Fruit fly (Drosophila melanogaster): ENCODE results near the gene mRF1.
"Not testable (repeated sequence)": the region's sequence is repeated elsewhere in the genome, so short reads cannot be mapped to it uniquely, and the experiment has no call there.

mRF1 gene

DNA sequence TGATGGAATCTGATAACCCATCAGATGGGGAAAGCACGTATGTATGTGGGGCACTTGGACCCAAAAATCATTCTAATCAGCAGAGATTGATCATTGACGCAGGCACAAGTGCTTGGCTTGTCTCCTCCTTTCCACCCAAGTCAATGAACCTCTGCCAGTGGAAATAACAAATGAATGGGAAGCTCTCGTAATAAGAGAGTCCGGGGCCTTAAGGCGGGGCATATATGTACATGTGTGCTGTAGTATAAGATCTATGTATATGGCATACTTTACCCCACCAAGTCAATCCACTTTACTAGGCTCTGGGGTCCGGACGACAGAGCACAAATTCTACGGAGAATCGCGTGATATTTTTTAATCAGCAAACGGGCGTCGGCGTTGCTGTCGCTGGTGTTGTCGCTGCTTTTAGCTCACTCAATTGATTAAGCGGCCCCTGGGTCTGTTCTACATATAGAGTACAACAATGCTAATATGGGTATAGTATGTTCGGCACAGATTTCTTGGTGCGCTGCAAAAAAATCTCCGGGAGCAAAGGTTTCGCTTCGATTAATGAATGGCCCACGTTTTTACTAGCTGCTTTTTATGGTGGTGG is 13.6 kb upstream of the mRF1 start:
- TF ChIP-seq CG8478 (optimal IDR thresholded peaks at IDR 0.05) = no peak
- no peak for TF ChIP-seq CTCF (optimal IDR thresholded peaks at IDR 0.05)

DNA sequence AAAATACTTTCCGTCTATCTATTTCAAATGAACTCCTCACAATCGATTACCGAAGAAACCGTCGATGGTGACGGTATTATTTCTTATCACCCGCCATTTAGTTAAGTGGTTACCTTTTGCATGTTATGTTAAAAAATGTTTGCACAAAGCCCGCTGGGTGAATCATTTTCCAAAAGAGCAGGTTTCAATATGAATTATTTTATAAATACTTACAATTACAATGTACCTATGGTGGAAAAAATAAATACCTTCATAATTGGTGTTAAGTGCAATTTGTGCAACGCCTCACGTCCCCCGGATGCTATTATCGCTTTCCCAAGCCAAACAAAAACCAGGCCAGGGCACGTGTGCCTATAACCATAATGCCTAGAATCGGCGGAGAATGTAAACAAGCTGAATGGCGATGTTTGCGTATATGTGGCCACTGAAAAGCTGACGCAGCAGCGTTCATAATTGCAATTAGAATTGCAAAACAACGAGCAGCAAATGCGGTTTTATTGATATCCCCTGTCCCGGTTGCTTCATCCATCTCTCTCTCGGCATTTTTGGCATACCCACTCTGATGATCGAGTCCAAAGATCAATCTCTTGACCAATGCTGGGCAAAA is 12.8 kb upstream of the mRF1 start:
- no peak for TF ChIP-seq CTCF (optimal IDR thresholded peaks at IDR 0.05)

DNA sequence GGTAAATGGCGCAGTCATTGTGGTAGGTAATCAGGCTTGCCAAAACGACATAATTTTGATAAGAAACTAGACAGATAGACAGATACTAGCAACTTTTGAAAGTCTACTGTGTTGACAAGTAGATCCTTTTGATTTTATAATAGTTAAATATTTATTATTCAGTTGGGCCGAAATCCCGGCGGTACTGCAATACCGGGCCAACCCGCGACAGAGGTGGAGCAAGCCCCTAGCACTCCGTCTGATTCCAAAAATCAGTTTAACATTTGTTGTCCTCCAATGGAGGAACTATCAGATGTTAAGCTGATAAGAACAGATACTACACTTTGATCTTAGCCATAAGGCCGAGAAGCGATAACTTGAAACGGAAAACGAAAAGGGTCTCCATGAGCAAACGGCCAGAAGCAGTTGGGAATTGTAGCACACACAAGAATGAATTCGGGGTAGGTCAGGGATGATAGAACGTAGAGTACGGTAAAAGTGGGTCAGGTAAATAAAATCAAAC is 8.0 kb upstream of the mRF1 start, which contains the start of gene CG15482:
Gene CG15482 (minus strand): TSS at position 51 of the 502 bp plus-strand sequence.
- not testable (repeated sequence) for TF ChIP-seq CG8478, CTCF (optimal IDR thresholded peaks at IDR 0.05)

DNA sequence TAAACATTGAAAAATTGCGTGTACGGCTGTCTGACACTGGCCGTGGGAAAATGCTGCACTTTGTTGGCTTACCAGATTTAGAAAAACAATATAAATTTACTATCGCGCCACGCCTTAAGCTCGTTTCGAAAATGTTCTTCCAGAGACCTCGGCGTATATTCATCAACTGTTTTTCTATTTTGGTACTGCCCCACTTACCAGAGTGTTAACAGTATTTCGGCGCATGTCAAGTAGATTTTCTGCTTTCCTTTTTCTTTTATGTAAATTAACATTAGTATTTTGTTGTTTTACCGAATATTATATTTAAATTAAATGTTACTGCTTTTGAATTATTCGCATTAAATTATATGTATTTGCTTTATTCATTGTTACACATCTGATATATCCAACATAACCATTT is 4.8 kb upstream of the mRF1 start, which contains the start of gene kek4:
Gene kek4 (minus strand): TSS at position 341 of the 400 bp plus-strand sequence.
- TF ChIP-seq CG8478 (optimal IDR thresholded peaks at IDR 0.05) = no peak
- TF ChIP-seq CTCF (optimal IDR thresholded peaks at IDR 0.05) = no peak

DNA sequence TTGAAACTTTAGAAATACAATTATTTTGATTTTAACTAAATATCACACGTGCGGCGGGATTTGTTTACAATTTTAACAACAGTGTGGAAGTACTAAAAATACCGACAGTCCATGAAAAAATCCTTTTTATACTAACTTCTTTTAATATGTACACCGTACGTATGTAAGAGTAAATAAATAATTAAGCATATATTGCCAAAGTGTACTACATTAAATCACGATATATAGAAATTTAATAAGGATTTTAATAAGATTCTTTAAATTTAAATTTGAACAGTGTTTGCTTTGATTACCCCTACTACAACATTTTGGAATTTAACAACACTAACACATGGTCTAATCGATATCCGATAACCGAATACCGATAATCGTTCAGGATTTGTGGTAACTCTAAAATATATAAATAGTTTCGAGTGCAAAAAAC is 2.5 kb downstream of the mRF1 start, which contains the start of the genes Ski6 and CG16812:
Gene Ski6 (minus strand): TSS at position 205 of the 424 bp plus-strand sequence.
Gene CG16812 (plus strand): TSS at position 363 of the 424 bp plus-strand sequence.
- TF ChIP-seq CG8478 (optimal IDR thresholded peaks at IDR 0.05) (no peak), CTCF (optimal IDR thresholded peaks at IDR 0.05) (no peak)

DNA sequence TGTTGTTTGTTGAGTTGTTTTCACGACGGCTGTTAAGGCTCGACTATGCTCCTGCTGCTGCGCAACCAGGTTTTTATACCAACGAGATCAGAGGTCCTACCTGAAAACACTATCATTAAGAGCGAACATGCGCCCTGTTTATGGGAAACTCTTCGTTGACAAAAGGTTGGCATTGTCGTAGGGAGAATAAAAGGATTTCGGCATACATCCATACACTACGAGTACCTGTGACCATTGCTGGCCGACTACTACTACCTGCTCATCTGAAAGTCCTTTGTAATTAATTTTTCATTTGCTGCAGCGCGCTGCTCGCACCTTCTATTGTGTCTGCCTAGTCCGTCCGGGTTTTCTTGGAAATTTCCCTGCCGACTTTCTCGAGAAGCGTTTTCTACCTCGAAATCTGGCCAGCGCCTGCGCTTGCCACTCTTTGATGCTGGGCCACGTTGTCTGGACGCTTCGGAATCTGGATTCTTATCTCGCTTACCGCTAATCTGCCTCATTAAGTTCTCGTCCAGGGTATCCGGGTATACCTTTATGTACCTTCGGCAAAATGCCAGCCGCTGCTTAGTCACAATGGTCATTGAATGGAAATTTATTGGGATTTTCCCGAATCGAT is 5.6 kb downstream of the mRF1 start, which contains the start of gene CG15480:
Gene CG15480 (minus strand): TSS at position 51 of the 616 bp plus-strand sequence.
- no peak for TF ChIP-seq CG8478 (optimal IDR thresholded peaks at IDR 0.05)
- no peak for TF ChIP-seq CTCF (optimal IDR thresholded peaks at IDR 0.05)

DNA sequence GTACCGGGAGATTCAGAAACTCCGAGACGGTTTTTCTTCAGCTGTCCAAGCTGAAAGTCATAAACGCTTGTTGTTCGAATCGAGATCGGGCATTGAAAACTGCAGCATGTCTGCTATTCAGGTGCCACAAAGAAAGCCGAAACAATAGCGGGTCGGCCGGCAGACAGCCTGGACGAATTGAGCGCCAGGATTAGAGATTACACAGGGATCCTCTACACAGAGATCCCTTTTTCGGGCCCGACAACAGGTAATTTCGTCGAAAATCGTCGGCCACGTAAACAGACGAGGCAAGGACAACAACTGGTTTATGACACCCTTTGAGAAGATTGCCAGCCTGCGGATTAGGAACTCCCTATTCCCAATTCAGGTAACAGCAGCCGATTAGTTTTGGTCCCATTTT is 7.5 kb downstream of the mRF1 start, which contains the start of gene CG16813:
Gene CG16813 (plus strand): TSS at position 288 of the 400 bp plus-strand sequence.
- no peak for TF ChIP-seq CG8478 (optimal IDR thresholded peaks at IDR 0.05)
- no peak for TF ChIP-seq CTCF (optimal IDR thresholded peaks at IDR 0.05)

DNA sequence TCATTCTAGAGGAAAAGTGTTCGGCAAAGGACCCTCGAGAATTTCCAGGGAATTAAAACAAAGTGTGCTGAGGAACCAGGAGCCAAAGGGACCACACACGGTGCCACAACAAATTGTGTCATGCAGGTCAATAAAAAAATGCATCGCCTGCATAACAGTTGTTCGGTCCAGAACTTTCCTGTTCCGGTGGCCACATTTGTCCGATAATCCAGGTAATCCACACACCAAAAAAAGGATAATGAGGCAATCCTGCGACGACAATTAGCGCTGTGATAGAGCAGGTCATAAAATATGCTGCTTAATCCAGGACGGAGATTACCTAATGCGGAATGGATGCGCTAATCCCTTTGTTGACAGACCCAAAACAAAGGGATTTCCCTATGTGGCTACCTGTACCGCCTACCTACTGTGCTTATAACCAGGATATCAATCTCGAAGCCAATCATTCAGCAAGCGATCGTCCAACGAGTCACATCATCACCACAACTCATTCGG is 9.7 kb downstream of the mRF1 start, which contains the start of gene CG16815:
Gene CG16815 (plus strand): TSS at position 445 of the 495 bp plus-strand sequence.
- TF ChIP-seq CTCF (optimal IDR thresholded peaks at IDR 0.05) (no peak), CG8478 (optimal IDR thresholded peaks at IDR 0.05) (no peak)

DNA sequence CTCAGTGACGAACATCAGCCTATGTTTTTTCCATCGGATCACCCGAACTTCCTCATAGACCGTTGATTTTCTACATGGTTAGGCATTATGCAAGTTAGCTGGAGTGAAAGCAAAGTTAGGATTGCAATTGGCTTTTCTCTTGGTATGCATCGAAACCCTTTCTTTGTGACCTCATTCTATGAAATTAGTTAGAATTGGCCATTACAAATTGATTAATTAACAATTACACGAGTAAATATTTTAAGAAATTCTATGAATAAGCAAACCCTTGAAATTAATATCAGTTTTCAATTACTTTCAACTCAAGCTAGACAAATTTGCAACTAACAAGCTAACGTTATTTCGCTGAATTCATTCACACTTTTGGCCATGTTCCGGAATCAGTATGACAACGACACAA is 12.0 kb downstream of the mRF1 start, which contains the start of gene Prosalpha6T:
Gene Prosalpha6T (plus strand): TSS at position 301 of the 400 bp plus-strand sequence.
- TF ChIP-seq CTCF (optimal IDR thresholded peaks at IDR 0.05) = no peak
- no peak for TF ChIP-seq CG8478 (optimal IDR thresholded peaks at IDR 0.05)

DNA sequence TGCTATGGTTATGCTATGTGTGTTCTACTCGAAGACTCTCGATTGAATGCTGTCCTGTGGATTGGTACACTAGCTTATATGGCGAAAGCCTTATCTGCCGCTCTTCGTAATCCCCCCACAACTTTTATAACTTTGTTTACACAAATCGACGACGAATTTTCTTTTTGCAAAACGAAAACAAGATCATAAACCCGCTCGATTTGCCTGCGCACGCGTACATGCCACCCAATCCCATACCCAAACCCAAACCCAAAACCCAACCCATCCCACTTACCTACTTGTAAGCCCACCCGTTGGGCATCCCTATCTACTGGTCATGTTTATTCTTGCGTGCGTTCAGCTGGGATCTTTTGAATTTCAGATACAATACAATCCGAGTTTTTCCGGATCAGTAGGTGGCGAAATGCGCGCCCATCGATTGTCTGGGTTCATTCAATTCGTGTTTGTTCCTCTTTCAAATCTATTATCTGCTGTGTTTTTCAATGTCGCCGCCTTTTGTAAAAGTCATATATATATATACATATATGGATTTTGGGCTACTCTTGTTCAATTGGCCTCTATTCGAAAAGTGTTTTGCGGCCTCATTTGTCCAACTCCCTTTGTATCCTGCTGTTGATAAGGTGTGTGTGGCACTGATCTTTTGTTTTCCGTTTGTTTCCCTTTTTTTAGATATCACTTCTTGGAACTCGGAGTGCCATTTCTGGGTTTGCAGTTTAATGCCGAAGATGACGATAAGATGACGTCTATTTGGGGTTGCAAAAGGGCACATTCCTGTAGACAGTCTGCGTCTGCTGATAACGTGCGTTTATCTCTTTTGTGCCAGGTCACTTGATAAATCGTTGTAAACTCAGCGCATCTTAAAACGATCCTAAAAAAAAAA is 15.1 kb downstream of the mRF1 start, which contains the start of gene Mabi:
Gene Mabi (minus strand): TSS at position 51 of the 880 bp plus-strand sequence.
- TF ChIP-seq CTCF (optimal IDR thresholded peaks at IDR 0.05) (no peak), CG8478 (optimal IDR thresholded peaks at IDR 0.05) (no peak)

DNA sequence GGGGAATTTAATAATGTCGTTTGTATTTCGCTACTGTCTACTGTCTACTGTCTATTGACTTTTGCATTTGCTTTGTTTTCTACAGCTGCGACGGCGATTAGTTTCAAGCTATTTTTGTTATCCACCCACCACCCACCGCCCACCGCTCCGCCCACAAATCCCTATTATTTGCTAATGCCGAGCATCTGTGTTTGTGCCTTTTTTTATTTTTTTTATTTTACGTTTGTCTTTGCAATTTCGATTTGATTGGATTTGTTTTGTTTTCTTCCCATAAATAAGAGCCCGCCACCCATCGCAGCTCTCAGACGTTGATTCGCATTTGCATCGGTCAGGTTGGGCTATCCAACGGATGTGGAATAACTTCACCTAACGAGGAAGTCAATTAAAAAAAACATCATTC is 16.4 kb downstream of the mRF1 start, which contains the start of gene Jhbp14:
Gene Jhbp14 (plus strand): TSS at position 301 of the 400 bp plus-strand sequence.
- TF ChIP-seq CTCF (optimal IDR thresholded peaks at IDR 0.05) = no peak
- TF ChIP-seq CG8478 (optimal IDR thresholded peaks at IDR 0.05) = no peak

DNA sequence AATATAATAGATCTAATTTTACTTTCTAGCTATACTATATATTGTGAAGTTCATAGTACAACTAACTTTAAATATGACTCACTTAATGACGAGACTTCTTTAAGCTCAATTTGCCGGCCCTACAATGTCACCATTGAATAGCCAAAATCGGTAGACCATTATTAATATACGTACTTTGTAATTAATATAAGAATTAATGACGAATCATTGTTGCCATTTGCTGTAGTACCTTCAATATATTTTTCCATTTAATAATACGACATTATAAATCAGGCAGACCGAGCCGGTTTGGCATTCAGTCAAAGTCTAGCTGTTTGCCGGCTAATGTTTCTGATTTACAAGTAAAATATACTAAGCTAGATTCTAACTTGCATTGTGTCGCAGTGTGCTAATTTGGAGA is 19.9 kb downstream of the mRF1 start, which contains the start of gene Jhbp13:
Gene Jhbp13 (plus strand): TSS at position 301 of the 400 bp plus-strand sequence.
- TF ChIP-seq CTCF (optimal IDR thresholded peaks at IDR 0.05) = no peak
- no peak for TF ChIP-seq CG8478 (optimal IDR thresholded peaks at IDR 0.05)

DNA sequence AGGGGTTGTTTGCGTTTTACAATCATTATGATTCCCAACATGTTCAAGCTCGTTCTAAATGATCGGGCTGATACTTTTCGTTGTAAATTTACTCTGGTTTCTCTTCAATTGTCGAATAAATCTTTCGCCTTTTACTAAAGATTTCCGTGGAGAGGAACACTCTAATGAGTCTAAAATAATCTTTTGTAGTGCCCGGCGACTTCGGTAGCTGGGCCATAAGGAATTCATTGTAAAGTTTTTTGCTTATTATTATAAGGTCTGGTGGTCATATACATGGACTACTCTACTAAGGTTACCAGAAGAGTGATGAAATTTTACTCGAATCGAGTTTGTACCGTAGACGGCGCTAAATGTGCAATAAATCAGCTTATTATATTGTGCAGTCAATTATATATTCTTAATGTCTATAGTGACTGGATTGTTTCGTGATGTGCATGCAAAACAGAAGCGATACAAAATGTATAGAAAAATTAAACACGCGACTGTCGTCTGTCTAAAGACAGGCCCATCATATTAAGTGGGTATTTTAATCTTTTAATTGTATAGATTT is 25.1 kb downstream of the mRF1 start:
- TF ChIP-seq CG8478 (optimal IDR thresholded peaks at IDR 0.05) (no peak), CTCF (optimal IDR thresholded peaks at IDR 0.05) (no peak)

Data from S2 (cell line).